2 worm cellular contexts compared by ENCODE assay signal in the genomic region with DNA sequence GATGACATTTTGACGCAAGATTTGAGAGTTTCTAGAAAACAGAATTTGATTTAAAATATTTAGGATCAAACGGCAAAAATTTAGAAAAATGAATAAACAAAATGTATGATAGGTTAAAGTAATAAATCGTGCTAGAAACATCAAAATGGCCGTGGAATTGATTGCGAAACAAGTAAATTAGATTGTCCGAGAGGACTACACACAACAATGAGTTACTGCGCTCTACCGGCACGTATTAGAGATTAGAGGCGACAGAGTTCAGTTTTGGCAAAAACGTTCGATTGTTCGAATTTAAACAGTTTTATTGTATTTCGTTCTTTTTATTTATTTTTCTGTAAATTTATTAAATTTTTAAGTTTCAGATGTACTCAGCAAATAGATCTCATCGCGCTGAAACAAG.
TF ChIP-seq lines count a peak whose summit lies in the region.

A gene (minus strand): TSS at position 33 of the 400 bp plus-strand sequence.
A gene (plus strand): TSS at position 363 of the 400 bp plus-strand sequence.

TF ChIP-seq in whole organism, L1 larva, 84 proteins besides CTCF, POLR2A, EP300 and RAD21 (continued from another document):
- TF ChIP-seq ets-5 (GFP tag; IDR thresholded peaks at IDR 0.05; lab: Robert Waterston, UW) (no peak), efl-3 (GFP tag; optimal IDR thresholded peaks at IDR 0.05; lab: Kevin White, UChicago) (no peak), lir-3 (tag; optimal IDR thresholded peaks at IDR 0.05; lab: Kevin White, UChicago; ENCODE audit: poor library complexity) (peak; percentile 11), nhr-19 (GFP tag; conservative IDR thresholded peaks at IDR 0.05; lab: Robert Waterston, UW) (peak; percentile 51), ces-1 (GFP tag; optimal IDR thresholded peaks at IDR 0.05; lab: Kevin White, UChicago) (no peak), lsy-2 (tag; optimal IDR thresholded peaks at IDR 0.05; lab: Kevin White, UChicago) (peak; percentile 56 to 78), pag-3 (tag; optimal IDR thresholded peaks at IDR 0.05; lab: Kevin White, UChicago; ENCODE audit: borderline replicate concordance, insufficient read depth) (no peak)

TF ChIP-seq in whole organism, L2 larva, 48 proteins besides CTCF, POLR2A, EP300 and RAD21 (continued from another document):
- TF ChIP-seq nhr-23 (tag; optimal IDR thresholded peaks at IDR 0.05; lab: Kevin White, UChicago) = no peak
